Fruit fly (Drosophila melanogaster): ENCODE measurements around the gene Smr.

DNA sequence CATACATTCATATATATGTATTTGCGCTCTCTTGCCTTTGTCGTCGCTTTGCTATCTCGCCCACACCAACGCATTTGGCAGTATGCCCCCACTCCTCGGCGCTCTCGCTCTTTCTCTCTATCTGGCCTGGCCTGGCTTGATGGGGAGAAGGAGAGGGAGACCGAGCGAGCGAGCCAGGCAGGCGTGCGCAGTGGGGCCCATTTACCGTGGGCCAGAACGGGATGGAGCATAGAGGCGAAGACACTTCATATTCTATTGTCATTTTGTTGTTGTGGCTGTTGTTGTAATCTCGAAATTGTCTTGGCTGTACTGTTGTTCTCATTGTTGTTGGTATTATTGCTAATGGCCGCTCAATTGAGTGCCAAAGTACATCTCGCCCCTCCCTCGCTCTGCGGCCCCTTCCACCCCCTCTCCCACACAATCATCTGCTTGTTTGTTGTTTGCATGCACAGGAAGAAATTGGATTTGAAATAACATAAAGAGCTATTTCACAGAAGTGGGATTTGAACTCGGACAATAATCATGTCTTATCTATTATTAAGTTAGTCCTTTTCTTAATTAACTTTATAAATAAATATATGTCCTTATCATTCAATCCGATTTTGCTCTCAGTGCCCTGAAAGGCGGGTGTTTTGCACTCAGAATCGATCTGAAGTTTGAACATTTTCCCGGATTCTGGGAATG is 77.2 kb downstream of the Smr start:
- TF ChIP-seq CG6813 (GFP tag; optimal IDR thresholded peaks at IDR 0.05) (peak; percentile 77), tx (GFP tag; optimal IDR thresholded peaks at IDR 0.05) (peak; percentile 8), ttk (GFP tag; IDR thresholded peaks at IDR 0.05) (peak; percentile 89), HLHmδ (GFP tag; optimal IDR thresholded peaks at IDR 0.05) (no peak), CG2678 (tag; optimal IDR thresholded peaks at IDR 0.05) (peak; percentile 92), CG12155 (GFP tag; optimal IDR thresholded peaks at IDR 0.05) (peak; percentile 88), CG10959 (GFP tag; IDR thresholded peaks at IDR 0.05) (peak; percentile 91), lab (GFP tag; optimal IDR thresholded peaks at IDR 0.05) (peak; percentile 95), Dbx (GFP tag; IDR thresholded peaks at IDR 0.05) (peak; percentile 88), ranshi (GFP tag; IDR thresholded peaks at IDR 0.05) (peak; percentile 87; the same call in 1 of the 2 replicates), Rx (GFP tag; IDR thresholded peaks at IDR 0.05) (peak; percentile 88), kay (GFP tag; optimal IDR thresholded peaks at IDR 0.05) (peak; percentile 69), slbo (GFP tag; IDR thresholded peaks at IDR 0.05) (peak; percentile 96), lmd (GFP tag; IDR thresholded peaks at IDR 0.05) (peak; percentile 91)
